Fruit fly (Drosophila melanogaster) whole organism, prepupa: ENCODE measurements around the gene E2f2.
A peak's percentile ranks its signal among the peaks of the same experiment; 100 is the strongest.

ENCODE experiments used
- CG11294 ChIP-seq: fragments of 200-800 bp; sonication (Bioruptor generic); IDR thresholded peaks from 2 replicates; pipeline ENCODE4 v1.3.6; 2022; ENCODE audit warnings: missing biosample characterization, missing genetic modification characterization
- CG1621 ChIP-seq: fragments of 200-800 bp; sonication (Bioruptor generic); optimal IDR thresholded peaks from 3 replicates; lab custom pipeline; 2018; ENCODE audit warnings: missing biosample characterization, mild to moderate bottlenecking, missing genetic modification characterization
- CG31627 ChIP-seq: fragments of 200-800 bp; sonication (Bioruptor generic); optimal IDR thresholded peaks from 3 replicates; lab custom pipeline; 2016; ENCODE audit warnings: missing biosample characterization, missing genetic modification characterization
- CG32006 ChIP-seq: fragments of 200-800 bp; sonication (Bioruptor generic); optimal IDR thresholded peaks from 3 replicates; lab custom pipeline; 2017; ENCODE audit warnings: missing biosample characterization, mild to moderate bottlenecking, missing genetic modification characterization
- CG6276 ChIP-seq: fragments of 200-800 bp; sonication (Bioruptor generic); optimal IDR thresholded peaks from 2 replicates; lab custom pipeline; 2017; ENCODE audit warnings: missing biosample characterization, mild to moderate bottlenecking, missing genetic modification characterization
- CG7368 ChIP-seq: fragments of 200-800 bp; sonication (Bioruptor generic); optimal IDR thresholded peaks from 3 replicates; lab custom pipeline; 2016; ENCODE audit warnings: missing biosample characterization, missing genetic modification characterization
- CG8319 ChIP-seq: fragments of 200-800 bp; sonication (Bioruptor generic); optimal IDR thresholded peaks from 3 replicates; lab custom pipeline; 2016; ENCODE audit warnings: missing biosample characterization, missing genetic modification characterization
- CG8632 ChIP-seq: fragments of 200-800 bp; sonication (Bioruptor generic); optimal IDR thresholded peaks from 3 replicates; lab custom pipeline; 2016; ENCODE audit warnings: missing biosample characterization, missing genetic modification characterization
- CG9139 ChIP-seq: fragments of 200-800 bp; sonication (Bioruptor generic); optimal IDR thresholded peaks from 3 replicates; lab custom pipeline; 2017; ENCODE audit warnings: missing biosample characterization, mild to moderate bottlenecking, missing genetic modification characterization
- Eip78C ChIP-seq: fragments of 200-800 bp; sonication (Bioruptor generic); peaks from one replicate; lab custom pipeline; 2016; ENCODE audit warnings: missing biosample characterization, missing genetic modification characterization
- Gug ChIP-seq: fragments of 200-800 bp; sonication (Bioruptor generic); IDR thresholded peaks from 2 replicates; pipeline ENCODE4 v1.3.6; 2022; ENCODE audit warnings: missing biosample characterization, missing genetic modification characterization
- OdsH ChIP-seq: fragments of 200-800 bp; sonication (Bioruptor generic); optimal IDR thresholded peaks from 3 replicates; lab custom pipeline; 2016; ENCODE audit warnings: missing biosample characterization, missing genetic modification characterization
- Smox ChIP-seq: fragments of 200-800 bp; sonication (Bioruptor generic); optimal IDR thresholded peaks from 3 replicates; lab custom pipeline; 2016; ENCODE audit warnings: missing biosample characterization, missing genetic modification characterization
- achi ChIP-seq: fragments of 200-800 bp; sonication (Bioruptor generic); optimal IDR thresholded peaks from 3 replicates; lab custom pipeline; 2016; ENCODE audit warnings: missing biosample characterization, missing genetic modification characterization
- acj6 ChIP-seq: fragments of 200-800 bp; sonication (Bioruptor generic); optimal IDR thresholded peaks from 3 replicates; lab custom pipeline; 2016; ENCODE audit warnings: missing biosample characterization, missing genetic modification characterization
- cyc ChIP-seq: fragments of 200-800 bp; sonication (Bioruptor generic); optimal IDR thresholded peaks from 3 replicates; lab custom pipeline; 2016; ENCODE audit warnings: missing biosample characterization, missing genetic modification characterization
- dsx ChIP-seq: fragments of 200-800 bp; optimal IDR thresholded peaks from 3 replicates; lab custom pipeline; 2019; ENCODE audit warnings: missing biosample characterization, mild to moderate bottlenecking, missing genetic modification characterization, moderate library complexity; ENCODE audit not compliant: poor library complexity, severe bottlenecking
- esn ChIP-seq: fragments of 200-800 bp; sonication (Bioruptor generic); optimal IDR thresholded peaks from 2 replicates; lab custom pipeline; 2016; ENCODE audit warnings: missing biosample characterization, mild to moderate bottlenecking, missing genetic modification characterization, moderate library complexity
- fkh ChIP-seq: fragments of 200-800 bp; sonication (Bioruptor generic); optimal IDR thresholded peaks from 3 replicates; lab custom pipeline; 2017; ENCODE audit warnings: missing biosample characterization, mild to moderate bottlenecking, missing genetic modification characterization, moderate library complexity
- lz ChIP-seq: fragments of 200-800 bp; sonication (Bioruptor generic); optimal IDR thresholded peaks from 3 replicates; lab custom pipeline; 2016; ENCODE audit warnings: missing biosample characterization, missing genetic modification characterization
- pdm3 ChIP-seq: fragments of 200-800 bp; sonication (Bioruptor generic); optimal IDR thresholded peaks from 3 replicates; lab custom pipeline; 2016; ENCODE audit warnings: missing biosample characterization, missing genetic modification characterization
- salr ChIP-seq, 2 experiments: fragments of 200-800 bp; sonication (Bioruptor generic); optimal IDR thresholded peaks; 3 replicates each; lab custom pipeline; 2016 to 2018; ENCODE audit warnings: missing biosample characterization in 2 of 2, missing genetic modification characterization in 2 of 2, mild to moderate bottlenecking in 1 of 2
- svp ChIP-seq: fragments of 200-800 bp; sonication (Bioruptor generic); peaks from one replicate; lab custom pipeline; 2016; ENCODE audit warnings: missing biosample characterization, missing genetic modification characterization

E2f2 gene

dm6 chr2L:21107651-21108489 lies 48.7 kb downstream of the E2f2 start (continued):
- TF ChIP-seq fkh (GFP tag; lab: Kevin White, UChicago) (no peak), Smox (GFP tag; lab: Kevin White, UChicago) (peak; percentile 45), CG9139 (no peak), CG1621 (no peak), achi (GFP tag; lab: Kevin White, UChicago) (peak; percentile 59), pdm3 (GFP tag; lab: Kevin White, UChicago) (peak; percentile 45), CG32006 (GFP tag; lab: Kevin White, UChicago) (peak; percentile 60), OdsH (GFP tag; lab: Kevin White, UChicago) (peak; percentile 42), dsx (no peak), lz (GFP tag; lab: Kevin White, UChicago) (peak; percentile 47), CG7368 (no peak), CG8319 (GFP tag; lab: Kevin White, UChicago) (no peak), cyc (GFP tag; lab: Kevin White, UChicago) (peak; percentile 12), CG31627 (GFP tag; lab: Kevin White, UChicago) (peak; percentile 18), Gug (GFP tag; lab: Robert Waterston, UW) (0 out of 2 replicates have a peak, but pooled peaks have one; percentile 35), CG8632 (no peak), CG11294 (GFP tag; lab: Robert Waterston, UW) (no peak), salr (GFP tag; optimal IDR thresholded peaks at IDR 0.05; lab: Kevin White, UChicago) (peak in 1 of 2 experiments; percentile 34), acj6 (GFP tag; lab: Kevin White, UChicago) (peak; percentile 53), svp (GFP tag; lab: Kevin White, UChicago) (no peak)

- no peak for TF ChIP-seq fkh (GFP tag; lab: Kevin White, UChicago)
- TF ChIP-seq, all 60 proteins: peak for 0
Observed at dm6 chr2L:21105127-21105526, 51.4 kb downstream of the E2f2 start.

- TF ChIP-seq Eip78C (GFP tag; lab: Kevin White, UChicago): peak; percentile 14
- no peak for TF ChIP-seq CG6276 (GFP tag; lab: Kevin White, UChicago)
- TF ChIP-seq esn (GFP tag; lab: Kevin White, UChicago): peak; percentile 23
Observed at dm6 chr2L:21104326-21104725, 52.2 kb downstream of the E2f2 start, which contains the start of the genes CG46307 and Nhe2. TSS of gene CG46307 (plus strand) at chr2L:21104568. TSS of gene Nhe2 (plus strand) at chr2L:21104568.
